Worm (Caenorhabditis elegans): ENCODE results near the gene F21C10.1.

The F21C10.1 gene

DNA sequence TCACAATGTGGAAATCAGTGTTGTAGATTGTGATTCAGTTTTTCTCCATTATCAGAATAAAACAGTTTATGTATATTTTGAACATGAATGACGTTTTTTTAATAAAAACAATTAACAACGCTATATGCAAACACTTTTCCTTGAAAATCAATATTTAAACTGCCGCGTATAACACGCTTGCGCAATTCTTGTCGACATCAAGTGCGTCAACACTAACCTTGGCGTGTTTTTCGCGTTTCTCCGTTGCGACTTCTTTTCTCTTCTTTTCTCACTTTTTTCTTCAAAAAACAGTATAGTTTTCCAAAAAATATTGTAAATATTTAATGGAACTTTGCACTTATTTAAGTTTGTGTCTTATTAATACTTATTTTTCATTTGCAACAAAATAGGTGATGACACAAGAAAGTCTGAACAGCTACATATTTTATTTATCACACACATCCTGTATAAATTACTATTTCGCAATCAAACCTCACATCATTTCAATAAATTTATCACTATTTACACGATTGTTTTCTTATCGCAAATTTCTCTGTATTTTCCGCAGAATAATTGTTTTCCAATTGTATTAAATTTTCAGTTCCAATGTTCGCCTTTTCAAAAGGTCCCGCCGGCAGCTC lies 43.2 kb downstream of the F21C10.1 start, which contains the start of gene spas-1 (continued):
- TF ChIP-seq ttx-3 (tag; optimal IDR thresholded peaks at IDR 0.05) (no peak), pax-1 (tag; optimal IDR thresholded peaks at IDR 0.05) (no peak), fkh-10 (GFP tag; optimal IDR thresholded peaks at IDR 0.05) (no peak), rnt-1 (tag; optimal IDR thresholded peaks at IDR 0.05) (peak; percentile 41), gmeb-2 (tag; optimal IDR thresholded peaks at IDR 0.05) (peak; percentile 35), tbx-7 (tag; optimal IDR thresholded peaks at IDR 0.05) (no peak), T23F11.4 (GFP tag; optimal IDR thresholded peaks at IDR 0.05) (no peak), ahr-1 (tag; optimal IDR thresholded peaks at IDR 0.05) (no peak), npax-4 (tag; optimal IDR thresholded peaks at IDR 0.05) (peak; percentile 10), unc-86 (tag; optimal IDR thresholded peaks at IDR 0.05) (no peak), elt-2 (tag; optimal IDR thresholded peaks at IDR 0.05) (peak; percentile 79), hlh-30 (tag; optimal IDR thresholded peaks at IDR 0.05; ENCODE audit: insufficient read depth) (no peak), F13H6.1 (tag; optimal IDR thresholded peaks at IDR 0.05) (peak; percentile 22), tbx-2 (tag; optimal IDR thresholded peaks at IDR 0.05) (peak; percentile 75), fax-1 (tag; optimal IDR thresholded peaks at IDR 0.05) (no peak), ceh-24 (tag; optimal IDR thresholded peaks at IDR 0.05) (no peak), mec-3 (tag; optimal IDR thresholded peaks at IDR 0.05; ENCODE audit: borderline replicate concordance) (no peak), pros-1 (tag; optimal IDR thresholded peaks at IDR 0.05) (no peak), pha-2 (tag; optimal IDR thresholded peaks at IDR 0.05) (no peak), fkh-6 (tag; optimal IDR thresholded peaks at IDR 0.05) (peak; percentile 42), ceh-48 (tag; optimal IDR thresholded peaks at IDR 0.05) (peak; percentile 96), nhr-232 (tag; optimal IDR thresholded peaks at IDR 0.05) (peak; percentile 26), dmd-4 (tag; optimal IDR thresholded peaks at IDR 0.05; ENCODE audit: borderline replicate concordance) (no peak), hlh-6 (tag; optimal IDR thresholded peaks at IDR 0.05) (no peak), syd-9 (tag; optimal IDR thresholded peaks at IDR 0.05) (peak; percentile 52), ztf-16 (tag; optimal IDR thresholded peaks at IDR 0.05) (no peak), ceh-9 (tag; optimal IDR thresholded peaks at IDR 0.05) (no peak), madf-2 (tag; optimal IDR thresholded peaks at IDR 0.05) (peak; percentile 8), ets-4 (tag; optimal IDR thresholded peaks at IDR 0.05) (no peak), ceh-14 (tag; optimal IDR thresholded peaks at IDR 0.05) (peak; percentile 55), lim-6 (tag; optimal IDR thresholded peaks at IDR 0.05) (no peak), K02D7.2 (tag; optimal IDR thresholded peaks at IDR 0.05) (no peak), ceh-18 (tag; optimal IDR thresholded peaks at IDR 0.05) (peak; percentile 55), nhr-11 (tag; optimal IDR thresholded peaks at IDR 0.05) (no peak), Y22D7AL.16 (tag; optimal IDR thresholded peaks at IDR 0.05) (no peak), sdc-2 (tag; optimal IDR thresholded peaks at IDR 0.05) (peak; percentile 41), ceh-6 (GFP tag; optimal IDR thresholded peaks at IDR 0.05) (peak; percentile 7), zip-5 (tag; optimal IDR thresholded peaks at IDR 0.05) (peak; percentile 7), dve-1 (tag; optimal IDR thresholded peaks at IDR 0.05) (peak; percentile 51), hlh-13 (GFP tag; optimal IDR thresholded peaks at IDR 0.05) (no peak), K09A11.1 (tag; optimal IDR thresholded peaks at IDR 0.05; ENCODE audit: insufficient read depth) (peak; percentile 34), odd-2 (tag; optimal IDR thresholded peaks at IDR 0.05) (no peak), lin-11 (tag; optimal IDR thresholded peaks at IDR 0.05) (no peak), pag-3 (tag; optimal IDR thresholded peaks at IDR 0.05; ENCODE audit: borderline replicate concordance) (no peak), C08G9.2 (tag; optimal IDR thresholded peaks at IDR 0.05) (peak; percentile 3), pha-4 (tag; optimal IDR thresholded peaks at IDR 0.05) (no peak), pat-9 (tag; optimal IDR thresholded peaks at IDR 0.05) (peak; percentile 60), unc-42 (tag; optimal IDR thresholded peaks at IDR 0.05) (no peak), ceh-45 (GFP tag; IDR thresholded peaks at IDR 0.05) (no peak), sox-2 (GFP tag; IDR thresholded peaks at IDR 0.05) (no peak; the same call in 1 of the 2 replicates), ceh-30 (tag; optimal IDR thresholded peaks at IDR 0.05) (peak; percentile 39), hlh-8 (tag; optimal IDR thresholded peaks at IDR 0.05) (no peak), sox-4 (tag; optimal IDR thresholded peaks at IDR 0.05) (peak; percentile 40)

Measured in whole organism, late embryonic.